Worm (Caenorhabditis elegans) whole organism, mixed stage, embryonic: ENCODE measurements around the gene F11D5.1.

ENCODE experiments used
- M03D4.4 ChIP-seq: sonication (generic microtip); optimal IDR thresholded peaks from 2 replicates; lab custom pipeline; 2017; ENCODE audit warnings: mild to moderate bottlenecking, missing genetic modification characterization, missing compliant biosample characterization
- bed-3 ChIP-seq: fragments of 200-800 bp; sonication (Bioruptor generic); optimal IDR thresholded peaks from 3 replicates; lab custom pipeline; 2018; ENCODE audit warnings: mild to moderate bottlenecking, missing genetic modification characterization, moderate library complexity, missing compliant biosample characterization
- blmp-1 ChIP-seq: fragments of 150-350 bp; optimal IDR thresholded peaks from 2 replicates; lab custom pipeline; 2014; ENCODE audit warnings: missing biosample characterization, missing genetic modification characterization
- ceh-39 ChIP-seq: fragments of 150-350 bp; optimal IDR thresholded peaks from 2 replicates; lab custom pipeline; 2014; ENCODE audit warnings: missing biosample characterization, missing genetic modification characterization
- ceh-43 ChIP-seq: fragments of 200-800 bp; sonication (Bioruptor generic); optimal IDR thresholded peaks from 2 replicates; lab custom pipeline; 2018; ENCODE audit warnings: mild to moderate bottlenecking, missing genetic modification characterization, moderate library complexity, missing compliant biosample characterization
- ceh-83 ChIP-seq: fragments of 200-800 bp; sonication (Bioruptor generic); optimal IDR thresholded peaks from 2 replicates; lab custom pipeline; 2018; ENCODE audit warnings: mild to moderate bottlenecking, missing genetic modification characterization, missing compliant biosample characterization
- ces-1 ChIP-seq: fragments of 150-350 bp; optimal IDR thresholded peaks from 2 replicates; lab custom pipeline; 2014; ENCODE audit warnings: missing biosample characterization, missing genetic modification reagents, missing genetic modification characterization
- cnd-1 ChIP-seq: fragments of 200-800 bp; sonication (Bioruptor generic); optimal IDR thresholded peaks from 2 replicates; lab custom pipeline; 2018; ENCODE audit warnings: mild to moderate bottlenecking, missing genetic modification characterization, missing compliant biosample characterization
- drap-1 ChIP-seq: fragments of 200-800 bp; sonication (Bioruptor generic); optimal IDR thresholded peaks from 3 replicates; lab custom pipeline; 2018; ENCODE audit warnings: mild to moderate bottlenecking, missing genetic modification characterization, missing compliant biosample characterization
- elt-1 ChIP-seq: sonication (generic microtip); optimal IDR thresholded peaks from 2 replicates; lab custom pipeline; 2017; ENCODE audit warnings: missing genetic modification characterization, mild to moderate bottlenecking, missing compliant biosample characterization, antibody characterized with exemption, moderate library complexity, borderline replicate concordance; ENCODE audit not compliant: insufficient read depth
- elt-3 ChIP-seq: fragments of 150-350 bp; optimal IDR thresholded peaks from 2 replicates; lab custom pipeline; 2014; ENCODE audit warnings: missing biosample characterization, missing genetic modification characterization
- flh-1 ChIP-seq: fragments of 200-800 bp; sonication (Bioruptor generic); optimal IDR thresholded peaks from 2 replicates; lab custom pipeline; 2018; ENCODE audit warnings: mild to moderate bottlenecking, missing genetic modification characterization, moderate library complexity, missing compliant biosample characterization
- ham-2 ChIP-seq: fragments of 200-800 bp; sonication (Bioruptor generic); optimal IDR thresholded peaks from 2 replicates; lab custom pipeline; 2018; ENCODE audit warnings: mild to moderate bottlenecking, missing genetic modification characterization, missing compliant biosample characterization
- lin-13 ChIP-seq: fragments of 150-350 bp; optimal IDR thresholded peaks from 2 replicates; lab custom pipeline; 2014; ENCODE audit warnings: missing biosample characterization, missing genetic modification characterization
- lin-32 ChIP-seq: fragments of 200-800 bp; sonication (Bioruptor generic); optimal IDR thresholded peaks from 2 replicates; lab custom pipeline; 2018; ENCODE audit warnings: mild to moderate bottlenecking, missing genetic modification characterization, missing compliant biosample characterization
- lsy-2 ChIP-seq: fragments of 150-350 bp; optimal IDR thresholded peaks from 2 replicates; lab custom pipeline; 2014; ENCODE audit warnings: missing biosample characterization, missing genetic modification characterization
- mep-1 ChIP-seq: fragments of 150-350 bp; optimal IDR thresholded peaks from 2 replicates; lab custom pipeline; 2017; ENCODE audit warnings: missing biosample characterization, missing genetic modification reagents, missing genetic modification characterization, inconsistent platforms
- nhr-12 ChIP-seq: fragments of 150-350 bp; optimal IDR thresholded peaks from 2 replicates; lab custom pipeline; 2014; ENCODE audit warnings: missing biosample characterization, missing genetic modification characterization
- nhr-2 ChIP-seq: fragments of 150-350 bp; optimal IDR thresholded peaks from 2 replicates; lab custom pipeline; 2014; ENCODE audit warnings: missing biosample characterization, missing genetic modification characterization
- nhr-237 ChIP-seq: fragments of 150-350 bp; optimal IDR thresholded peaks from 2 replicates; lab custom pipeline; 2014; ENCODE audit warnings: missing biosample characterization, missing genetic modification characterization
- nhr-28 ChIP-seq: fragments of 150-350 bp; optimal IDR thresholded peaks from 2 replicates; lab custom pipeline; 2014; ENCODE audit warnings: missing biosample characterization, missing genetic modification characterization
- pha-4 ChIP-seq: fragments of 150-350 bp; optimal IDR thresholded peaks from 2 replicates; lab custom pipeline; 2018; ENCODE audit warnings: missing biosample characterization, missing genetic modification reagents, missing genetic modification characterization
- sem-2 ChIP-seq: fragments of 200-800 bp; sonication (Bioruptor generic); optimal IDR thresholded peaks from 2 replicates; lab custom pipeline; 2018; ENCODE audit warnings: mild to moderate bottlenecking, missing genetic modification characterization, missing compliant biosample characterization
- snpc-4 ChIP-seq: fragments of 150-350 bp; optimal IDR thresholded peaks from 2 replicates; lab custom pipeline; 2014; ENCODE audit warnings: missing biosample characterization, missing genetic modification characterization
- tbx-8 ChIP-seq: fragments of 200-800 bp; sonication (Bioruptor generic); optimal IDR thresholded peaks from 2 replicates; lab custom pipeline; 2018; ENCODE audit warnings: mild to moderate bottlenecking, missing genetic modification characterization, moderate library complexity, missing compliant biosample characterization
- unc-120 ChIP-seq: sonication (generic microtip); optimal IDR thresholded peaks from 2 replicates; lab custom pipeline; 2017; ENCODE audit warnings: missing genetic modification characterization, missing compliant biosample characterization; ENCODE audit not compliant: poor library complexity, severe bottlenecking
- unc-39 ChIP-seq: fragments of 150-350 bp; optimal IDR thresholded peaks from 2 replicates; lab custom pipeline; 2014; ENCODE audit warnings: missing biosample characterization, missing genetic modification characterization
- zip-8 ChIP-seq: fragments of 150-350 bp; optimal IDR thresholded peaks from 2 replicates; lab custom pipeline; 2014; ENCODE audit warnings: missing biosample characterization, missing genetic modification characterization
- ztf-11 ChIP-seq: fragments of 150-350 bp; optimal IDR thresholded peaks from 2 replicates; lab custom pipeline; 2014; ENCODE audit warnings: missing biosample characterization, missing genetic modification characterization

F11D5.1 gene

ce11 chrX:3371264-3371663, 38.3 kb downstream of the F11D5.1 start (continued):
- TF ChIP-seq nhr-2 (tag; lab: Kevin White, UChicago): no peak
- TF ChIP-seq lsy-2 (tag; lab: Kevin White, UChicago): peak; percentile 29
- peak; percentile 81 for TF ChIP-seq sem-2 (GFP tag; lab: Kevin White, UChicago)
- peak; percentile 85 for TF ChIP-seq ceh-43
- TF ChIP-seq nhr-28: no peak
- TF ChIP-seq nhr-237: peak; percentile 37
- TF ChIP-seq ces-1 (GFP tag; lab: Kevin White, UChicago): peak; percentile 60
- peak; percentile 84 for TF ChIP-seq bed-3 (GFP tag; lab: Kevin White, UChicago)
- TF ChIP-seq elt-3: no peak
- peak; percentile 44 for TF ChIP-seq tbx-8

DNA sequence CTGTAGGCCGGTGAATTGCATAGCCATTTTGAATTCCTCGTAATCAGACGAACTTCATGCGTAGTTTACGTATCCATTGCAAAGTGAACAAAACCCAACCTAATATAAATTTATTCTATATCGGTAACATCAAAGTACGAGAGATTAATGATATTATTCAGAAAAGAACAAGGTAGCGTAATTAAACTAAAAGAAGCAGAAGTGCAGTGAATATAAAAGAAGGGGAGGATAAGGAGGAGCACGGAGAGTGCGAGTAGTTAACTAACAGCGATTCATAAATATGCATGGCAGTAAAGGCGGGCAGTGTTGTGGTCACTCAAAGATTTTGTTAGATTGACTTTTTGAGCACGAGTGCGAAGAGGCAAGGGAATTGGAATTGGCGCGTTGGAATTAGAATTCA, 41.7 kb downstream of the F11D5.1 start, which contains the start of gene clc-3:
clc-3 (minus strand) TSS at position 101 of the 400 bp plus-strand sequence.
- peak; percentile 18 for TF ChIP-seq ces-1 (GFP tag; lab: Kevin White, UChicago)
- TF ChIP-seq flh-1 (GFP tag; lab: Kevin White, UChicago): no peak

ce11 chrX:3375320-3375719, 42.4 kb downstream of the F11D5.1 start:
- TF ChIP-seq elt-1 (tag; lab: Kevin White, UChicago): no peak
- no peak for TF ChIP-seq tbx-8
- TF ChIP-seq snpc-4 (tag; lab: Kevin White, UChicago): no peak
- TF ChIP-seq nhr-2 (tag; lab: Kevin White, UChicago): no peak
- TF ChIP-seq ces-1 (GFP tag; lab: Kevin White, UChicago): no peak
- TF ChIP-seq ztf-11 (tag; lab: Kevin White, UChicago): no peak
- no peak for TF ChIP-seq unc-120 (tag; lab: Kevin White, UChicago)
- no peak for TF ChIP-seq mep-1
- TF ChIP-seq nhr-12: no peak
- TF ChIP-seq ham-2 (GFP tag; lab: Kevin White, UChicago): no peak
- TF ChIP-seq zip-8 (tag; lab: Kevin White, UChicago): no peak
- TF ChIP-seq drap-1 (GFP tag; lab: Kevin White, UChicago): no peak
- no peak for TF ChIP-seq nhr-237
- no peak for TF ChIP-seq ceh-39 (tag; lab: Kevin White, UChicago)
- TF ChIP-seq M03D4.4 (tag; lab: Kevin White, UChicago): no peak
- TF ChIP-seq, all 35 proteins: peak for 0

ce11 chrX:3379114-3379513, 46.2 kb downstream of the F11D5.1 start, which contains the start of gene sorf-1:
Gene sorf-1, minus strand, starts transcription at chrX:3379248.
- TF ChIP-seq drap-1 (GFP tag; lab: Kevin White, UChicago): no peak
- no peak for TF ChIP-seq cnd-1 (tag; lab: Kevin White, UChicago)
- no peak for TF ChIP-seq ztf-11 (tag; lab: Kevin White, UChicago)
- no peak for TF ChIP-seq M03D4.4 (tag; lab: Kevin White, UChicago)
- peak; percentile 13 for TF ChIP-seq mep-1
- TF ChIP-seq pha-4 (tag; lab: Kevin White, UChicago): peak; percentile 13

- TF ChIP-seq lin-32 (no peak), ceh-43 (no peak), ceh-83 (GFP tag; lab: Kevin White, UChicago) (no peak), cnd-1 (tag; lab: Kevin White, UChicago) (no peak), unc-120 (tag; lab: Kevin White, UChicago) (no peak), lin-13 (tag; lab: Kevin White, UChicago) (no peak), unc-39 (no peak), ceh-39 (tag; lab: Kevin White, UChicago) (no peak), sem-2 (GFP tag; lab: Kevin White, UChicago) (no peak), elt-1 (tag; lab: Kevin White, UChicago) (no peak), flh-1 (GFP tag; lab: Kevin White, UChicago) (no peak), zip-8 (tag; lab: Kevin White, UChicago) (no peak), ham-2 (GFP tag; lab: Kevin White, UChicago) (no peak), blmp-1 (tag; lab: Kevin White, UChicago) (no peak), ztf-11 (tag; lab: Kevin White, UChicago) (no peak), lsy-2 (tag; lab: Kevin White, UChicago) (no peak), nhr-28 (no peak), bed-3 (GFP tag; lab: Kevin White, UChicago) (no peak)
Measured at ce11 chrX:3380167-3380566, 47.2 kb downstream of the F11D5.1 start, which contains the start of gene ZK563.7. Gene ZK563.7, plus strand, starts transcription at chrX:3380467.
